Fruit fly (Drosophila melanogaster) whole organism, embryonic: Measurements from ENCODE around the gene CG7276.
A peak's percentile ranks its signal among the peaks of the same experiment; 100 is the strongest.

Experiments
- Abd-B ChIP-seq: fragments of 200-800 bp; sonication (Bioruptor generic); optimal IDR thresholded peaks from 2 replicates; lab custom pipeline; 2018; ENCODE audit warnings: missing biosample characterization, mild to moderate bottlenecking, missing genetic modification characterization, moderate library complexity
- Blimp-1 ChIP-seq: fragments of 200-800 bp; sonication (Bioruptor generic); optimal IDR thresholded peaks from 3 replicates; lab custom pipeline; 2018; ENCODE audit warnings: missing biosample characterization, missing genetic modification characterization, mild to moderate bottlenecking, moderate library complexity, missing genetic modification reagents
- CG11085 ChIP-seq: fragments of 200-800 bp; sonication (Bioruptor generic); IDR thresholded peaks from 2 replicates; pipeline ENCODE4 v1.3.6; 2022; ENCODE audit warnings: missing biosample characterization, missing genetic modification characterization
- CG11504 ChIP-seq: fragments of 200-800 bp; sonication (Bioruptor generic); optimal IDR thresholded peaks from 3 replicates; lab custom pipeline; 2019; ENCODE audit warnings: missing biosample characterization, mild to moderate bottlenecking, missing genetic modification characterization, moderate library complexity
- CG11695 ChIP-seq: fragments of 200-800 bp; sonication (Bioruptor generic); IDR thresholded peaks from 3 replicates; pipeline ENCODE4 v1.3.6; 2022; ENCODE audit warnings: missing biosample characterization, missing genetic modification characterization
- CG11723 ChIP-seq: fragments of 200-800 bp; sonication (Bioruptor generic); optimal IDR thresholded peaks from 2 replicates; lab custom pipeline; 2017; ENCODE audit warnings: missing biosample characterization, mild to moderate bottlenecking, missing genetic modification characterization
- CG12769 ChIP-seq: fragments of 200-800 bp; sonication (Bioruptor generic); optimal IDR thresholded peaks from 2 replicates; lab custom pipeline; 2019; ENCODE audit warnings: missing biosample characterization, mild to moderate bottlenecking, missing genetic modification characterization, moderate library complexity
- CG13123 ChIP-seq: fragments of 200-800 bp; sonication (Bioruptor generic); optimal IDR thresholded peaks from 2 replicates; lab custom pipeline; 2016; ENCODE audit warnings: missing biosample characterization, missing genetic modification characterization
- CG14050 ChIP-seq: fragments of 200-800 bp; sonication (Bioruptor generic); IDR thresholded peaks from 3 replicates; pipeline ENCODE4 v1.3.6; 2022; ENCODE audit warnings: missing biosample characterization, missing genetic modification characterization
- CG14965 ChIP-seq: fragments of 200-800 bp; sonication (Bioruptor generic); optimal IDR thresholded peaks from 2 replicates; lab custom pipeline; 2016; ENCODE audit warnings: missing biosample characterization, missing genetic modification characterization, borderline replicate concordance
- CG18262 ChIP-seq: fragments of 200-800 bp; optimal IDR thresholded peaks from 3 replicates; lab custom pipeline; 2019; ENCODE audit warnings: missing biosample characterization, mild to moderate bottlenecking, missing genetic modification characterization, moderate library complexity
- CG18599 ChIP-seq: fragments of 200-800 bp; sonication (Bioruptor generic); optimal IDR thresholded peaks from 3 replicates; lab custom pipeline; 2017; ENCODE audit warnings: missing biosample characterization, missing genetic modification characterization, mild to moderate bottlenecking, moderate library complexity, missing genetic modification reagents
- CG2678 ChIP-seq: fragments of 200-800 bp; sonication (Bioruptor generic); optimal IDR thresholded peaks from 3 replicates; lab custom pipeline; 2019; ENCODE audit warnings: missing biosample characterization, mild to moderate bottlenecking, missing genetic modification characterization, moderate library complexity
- CG30431 ChIP-seq: fragments of 200-800 bp; sonication (Bioruptor generic); optimal IDR thresholded peaks from 2 replicates; lab custom pipeline; 2017; ENCODE audit warnings: missing biosample characterization, missing genetic modification characterization
- CG4360 ChIP-seq: fragments of 200-800 bp; sonication (Bioruptor generic); IDR thresholded peaks from 2 replicates; pipeline ENCODE4 v1.3.6; 2022; ENCODE audit warnings: missing biosample characterization, missing genetic modification characterization
- CG4424 ChIP-seq: fragments of 200-800 bp; sonication (Bioruptor generic); optimal IDR thresholded peaks from 3 replicates; lab custom pipeline; 2016; ENCODE audit warnings: missing biosample characterization, missing genetic modification characterization
- CG5245 ChIP-seq: fragments of 200-800 bp; sonication (Bioruptor generic); optimal IDR thresholded peaks from 3 replicates; lab custom pipeline; 2016; ENCODE audit warnings: missing biosample characterization, missing genetic modification characterization
- CG6791 ChIP-seq: fragments of 200-800 bp; sonication (Bioruptor generic); IDR thresholded peaks from 3 replicates; pipeline ENCODE4 v1.3.6; 2022; ENCODE audit warnings: missing biosample characterization, missing genetic modification characterization; ENCODE audit not compliant: partially characterized antibody
- CG7928 ChIP-seq: fragments of 200-800 bp; sonication (Bioruptor generic); optimal IDR thresholded peaks from 2 replicates; lab custom pipeline; 2017; ENCODE audit warnings: missing biosample characterization, mild to moderate bottlenecking, missing genetic modification characterization
- CG8765 ChIP-seq: fragments of 200-800 bp; sonication (Bioruptor generic); IDR thresholded peaks from 2 replicates; pipeline ENCODE4 v1.3.6; 2022; ENCODE audit warnings: missing biosample characterization, missing genetic modification characterization
- D19B ChIP-seq: fragments of 200-800 bp; sonication (Bioruptor generic); optimal IDR thresholded peaks from 2 replicates; lab custom pipeline; 2017; ENCODE audit warnings: missing biosample characterization, mild to moderate bottlenecking, missing genetic modification characterization
- Dll ChIP-seq: fragments of 200-800 bp; sonication (Bioruptor generic); IDR thresholded peaks from 4 replicates; pipeline ENCODE4 v1.3.6; 2022; ENCODE audit warnings: missing biosample characterization, missing genetic modification characterization; ENCODE audit not compliant: partially characterized antibody
- ERR ChIP-seq: fragments of 200-800 bp; sonication (Bioruptor generic); optimal IDR thresholded peaks from 2 replicates; lab custom pipeline; 2016; ENCODE audit warnings: missing biosample characterization, missing genetic modification characterization
- HLH3B ChIP-seq: fragments of 200-800 bp; sonication (Bioruptor generic); IDR thresholded peaks from 2 replicates; pipeline ENCODE4 v1.3.6; 2022; ENCODE audit warnings: missing biosample characterization, missing genetic modification characterization
- Hr51 ChIP-seq, 2 experiments: fragments of 200-800 bp; sonication (Bioruptor generic); optimal IDR thresholded peaks; 2 replicates in 1 of 2; 3 replicates in 1 of 2; lab custom pipeline; 2016 to 2018; ENCODE audit warnings: missing biosample characterization in 2 of 2, missing genetic modification characterization in 2 of 2, mild to moderate bottlenecking in 1 of 2, moderate library complexity in 1 of 2
- NFAT ChIP-seq: fragments of 200-800 bp; sonication (Bioruptor generic); IDR thresholded peaks from 2 replicates; pipeline ENCODE4 v1.3.6; 2022; ENCODE audit warnings: missing biosample characterization, missing genetic modification characterization
- NfI ChIP-seq: fragments of 200-800 bp; sonication (Bioruptor generic); optimal IDR thresholded peaks from 3 replicates; lab custom pipeline; 2018; ENCODE audit warnings: missing biosample characterization, mild to moderate bottlenecking, missing genetic modification characterization, moderate library complexity
- Pdp1 ChIP-seq, 2 experiments: fragments of 200-800 bp; sonication (Bioruptor generic); optimal IDR thresholded peaks; 3 replicates each; lab custom pipeline; 2016; ENCODE audit warnings: missing biosample characterization in 2 of 2, missing genetic modification characterization in 2 of 2, mild to moderate bottlenecking in 1 of 2, moderate library complexity in 1 of 2
- Sry-β ChIP-seq: fragments of 200-800 bp; sonication (Bioruptor generic); optimal IDR thresholded peaks from 2 replicates; lab custom pipeline; 2018; ENCODE audit warnings: missing biosample characterization, mild to moderate bottlenecking, missing genetic modification characterization, moderate library complexity
- YL-1 ChIP-seq: fragments of 200-800 bp; sonication (Bioruptor generic); optimal IDR thresholded peaks from 3 replicates; lab custom pipeline; 2017; ENCODE audit warnings: missing biosample characterization, mild to moderate bottlenecking, missing genetic modification characterization
- ab ChIP-seq: fragments of 200-800 bp; sonication (Bioruptor generic); optimal IDR thresholded peaks from 2 replicates; lab custom pipeline; 2016; ENCODE audit warnings: missing biosample characterization, missing genetic modification characterization
- ash1 ChIP-seq: fragments of 200-800 bp; sonication (Bioruptor generic); optimal IDR thresholded peaks from 2 replicates; lab custom pipeline; 2018; ENCODE audit warnings: missing biosample characterization, mild to moderate bottlenecking, missing genetic modification characterization
- chn ChIP-seq: fragments of 200-800 bp; sonication (Bioruptor generic); optimal IDR thresholded peaks from 2 replicates; lab custom pipeline; 2016; ENCODE audit warnings: missing biosample characterization, missing genetic modification characterization
- ewg ChIP-seq: fragments of 200-800 bp; sonication (Bioruptor generic); optimal IDR thresholded peaks from 3 replicates; lab custom pipeline; 2017; ENCODE audit warnings: mild to moderate bottlenecking, missing biosample characterization, missing genetic modification reagents, missing genetic modification characterization
- fd64A ChIP-seq: fragments of 200-800 bp; sonication (Bioruptor generic); optimal IDR thresholded peaks from 3 replicates; lab custom pipeline; 2018; ENCODE audit warnings: missing biosample characterization, mild to moderate bottlenecking, missing genetic modification characterization
- h ChIP-seq: fragments of >200 bp; optimal IDR thresholded peaks from 2 replicates; lab custom pipeline; 2017
- mld ChIP-seq: fragments of 200-800 bp; sonication (Bioruptor generic); IDR thresholded peaks from 3 replicates; pipeline ENCODE4 v1.3.6; 2022; ENCODE audit warnings: missing biosample characterization, missing genetic modification characterization; ENCODE audit not compliant: partially characterized antibody
- nerfin-2 ChIP-seq: fragments of 200-800 bp; sonication (Bioruptor generic); IDR thresholded peaks from 2 replicates; pipeline ENCODE4 v1.3.6; 2022; ENCODE audit warnings: missing biosample characterization, missing genetic modification characterization; ENCODE audit not compliant: partially characterized antibody
- pan ChIP-seq, 4 experiments: fragments of >200 bp in 3 of 4; fragments of 200-800 bp in 1 of 4; sonication (Bioruptor generic) in 1 of 4; optimal IDR thresholded peaks in 3 of 4; IDR thresholded peaks in 1 of 4; 2 replicates each; pipeline versions ENCODE4 v1.3.6 to Lab custom; 2017 to 2022; ENCODE audit warnings: missing biosample characterization in 2 of 4, missing genetic modification characterization in 2 of 4, mixed read lengths in 1 of 4
- pho ChIP-seq: fragments of 200-800 bp; sonication (Bioruptor generic); optimal IDR thresholded peaks from 2 replicates; lab custom pipeline; 2016; ENCODE audit warnings: missing biosample characterization, missing genetic modification characterization
- repo ChIP-seq: fragments of 200-800 bp; sonication (Bioruptor generic); optimal IDR thresholded peaks from 2 replicates; lab custom pipeline; 2016; ENCODE audit warnings: missing biosample characterization, missing genetic modification characterization
- ro ChIP-seq: fragments of 200-800 bp; sonication (Bioruptor generic); IDR thresholded peaks from 2 replicates; pipeline ENCODE4 v1.3.6; 2022; ENCODE audit warnings: missing biosample characterization, missing genetic modification characterization
- slbo ChIP-seq: fragments of 200-800 bp; sonication (Bioruptor generic); IDR thresholded peaks from 2 replicates; pipeline ENCODE4 v1.3.6; 2022; ENCODE audit warnings: missing biosample characterization, missing genetic modification characterization
- tap ChIP-seq: fragments of 200-800 bp; optimal IDR thresholded peaks from 3 replicates; lab custom pipeline; 2019; ENCODE audit warnings: missing biosample characterization, mild to moderate bottlenecking, missing genetic modification characterization, moderate library complexity
- tin ChIP-seq: fragments of 200-800 bp; sonication (Bioruptor generic); optimal IDR thresholded peaks from 3 replicates; lab custom pipeline; 2016; ENCODE audit warnings: missing biosample characterization, missing genetic modification characterization
- vnd ChIP-seq: fragments of 200-800 bp; sonication (Bioruptor generic); IDR thresholded peaks from 3 replicates; pipeline ENCODE4 v1.3.6; 2022; ENCODE audit warnings: missing biosample characterization, missing genetic modification characterization; ENCODE audit not compliant: partially characterized antibody
- yki ChIP-seq: fragments of >200 bp; optimal IDR thresholded peaks from 3 replicates; lab custom pipeline; 2018

CG7276 gene

dm6 chr3L:15534274-15535227, 36.5 kb downstream of the CG7276 start (continued):
- TF ChIP-seq Sry-β (GFP tag; lab: Kevin White, UChicago) = peak; percentile 12
- no peak for TF ChIP-seq CG13123
- TF ChIP-seq ab = no peak
- peak; percentile 28 for TF ChIP-seq tin (GFP tag; lab: Kevin White, UChicago)
- peak; percentile 41; the same call in 1 of the 2 replicates for TF ChIP-seq HLH3B (GFP tag; lab: Robert Waterston, UW)
- TF ChIP-seq CG14965 (GFP tag; lab: Kevin White, UChicago) = no peak
- TF ChIP-seq pho (GFP tag; lab: Kevin White, UChicago) = peak; percentile 73
- TF ChIP-seq mld (GFP tag; lab: Robert Waterston, UW) = no peak
- 0 out of 4 replicates have a peak, but pooled peaks have one; percentile 5 for TF ChIP-seq Dll (GFP tag; lab: Robert Waterston, UW)
- TF ChIP-seq CG18599 (GFP tag; lab: Kevin White, UChicago) = peak; percentile 66
- TF ChIP-seq ewg (GFP tag; lab: Kevin White, UChicago) = peak; percentile 50
- no peak; the same call in 2 of the 3 replicates for TF ChIP-seq CG14050
- peak; percentile 52 for TF ChIP-seq chn (GFP tag; lab: Kevin White, UChicago)
- TF ChIP-seq Abd-B (GFP tag; lab: Kevin White, UChicago) = peak; percentile 68
- no peak for TF ChIP-seq h (lab: Kevin White, UChicago)
- TF ChIP-seq NfI (GFP tag; lab: Kevin White, UChicago) = peak; percentile 43
- TF ChIP-seq tap (tag; lab: Kevin White, UChicago) = no peak
- TF ChIP-seq Pdp1 (GFP tag; optimal IDR thresholded peaks at IDR 0.05; lab: Kevin White, UChicago) = peak; percentile 5 to 71
- TF ChIP-seq CG7928 (GFP tag; lab: Kevin White, UChicago) = no peak
- no peak for TF ChIP-seq ash1 (GFP tag; lab: Kevin White, UChicago)
- TF ChIP-seq nerfin-2 (GFP tag; lab: Robert Waterston, UW) = no peak
- no peak for TF ChIP-seq CG6791 (GFP tag; lab: Robert Waterston, UW)
- TF ChIP-seq pan (optimal IDR thresholded peaks at IDR 0.05; lab: Kevin White, UChicago) = peak in 1 of 2 experiments; percentile 82
- TF ChIP-seq pan (GFP tag; optimal IDR thresholded peaks at IDR 0.05 in 1 of 2, IDR thresholded peaks at IDR 0.05 in 1 of 2) = peak; percentile 21 to 71
- TF ChIP-seq slbo = peak; percentile 56
- no peak for TF ChIP-seq CG11085
- TF ChIP-seq CG11695 (GFP tag; lab: Robert Waterston, UW) = peak; percentile 17; the same call in 1 of the 3 replicates
- peak; percentile 85 for TF ChIP-seq CG18262
- TF ChIP-seq yki (lab: Kevin White, UChicago) = peak; percentile 14
- peak; percentile 61 for TF ChIP-seq CG12769 (tag; lab: Kevin White, UChicago)
- peak; percentile 53 for TF ChIP-seq CG4424 (GFP tag; lab: Kevin White, UChicago)
- TF ChIP-seq fd64A (GFP tag; lab: Kevin White, UChicago) = no peak
- peak; percentile 81 for TF ChIP-seq CG2678 (tag; lab: Kevin White, UChicago)
- TF ChIP-seq CG5245 (GFP tag; lab: Kevin White, UChicago) = no peak
- no peak for TF ChIP-seq NFAT (GFP tag; lab: Robert Waterston, UW)
- no peak for TF ChIP-seq YL-1
- TF ChIP-seq ERR (GFP tag; lab: Kevin White, UChicago) = no peak
- TF ChIP-seq D19B (GFP tag; lab: Kevin White, UChicago) = peak; percentile 99
- no peak for TF ChIP-seq vnd
- TF ChIP-seq CG30431 (GFP tag; lab: Kevin White, UChicago) = peak; percentile 36
- TF ChIP-seq CG8765 (GFP tag; lab: Robert Waterston, UW) = no peak
- peak; percentile 50; the same call in 1 of the 2 replicates for TF ChIP-seq CG4360 (GFP tag; lab: Robert Waterston, UW)
- peak; percentile 68 for TF ChIP-seq CG11504 (tag; lab: Kevin White, UChicago)
- peak; percentile 61 for TF ChIP-seq CG11723
- TF ChIP-seq Hr51 (GFP tag; optimal IDR thresholded peaks at IDR 0.05; lab: Kevin White, UChicago) = peak in 1 of 2 experiments; percentile 77
- TF ChIP-seq Blimp-1 (GFP tag; lab: Kevin White, UChicago) = peak; percentile 16
- TF ChIP-seq ro = no peak
- no peak for TF ChIP-seq repo (GFP tag; lab: Kevin White, UChicago)
